Fruit fly (Drosophila melanogaster) S2 (cell line): ENCODE measurements around the gene Sfp93F.

ENCODE experiments used
- CG8478 ChIP-seq: fragments of >200 bp; optimal IDR thresholded peaks from 2 replicates; lab custom pipeline; 2018
- CTCF ChIP-seq, 2 experiments: fragments of >200 bp; optimal IDR thresholded peaks; 2 replicates each; lab custom pipeline; 2018

DNA sequence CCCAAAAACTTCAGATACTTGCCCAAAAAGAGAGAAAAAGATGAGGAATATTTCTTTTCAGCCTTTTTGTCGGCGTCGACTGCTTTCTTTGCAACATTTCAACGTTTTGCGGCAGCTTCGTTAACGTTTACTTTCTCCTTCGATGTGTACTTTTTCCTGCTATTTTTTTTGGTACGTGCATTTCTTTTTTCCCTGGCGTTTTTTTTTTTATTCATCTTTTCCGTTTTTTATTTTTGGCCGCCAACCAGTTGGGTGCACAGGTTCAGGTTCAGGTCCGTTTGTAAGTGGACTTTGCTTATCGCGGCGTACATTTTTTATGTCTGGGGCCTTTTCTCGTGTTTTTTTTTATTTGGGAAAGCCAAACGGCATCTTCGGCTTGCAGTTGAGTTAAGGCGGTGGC is 31.7 kb downstream of the Sfp93F start:
- TF ChIP-seq CG8478 (lab: Kevin White, UChicago) (no peak), CTCF (optimal IDR thresholded peaks at IDR 0.05; lab: Kevin White, UChicago) (no peak)
